Fruit fly (Drosophila melanogaster): ENCODE measurements around the gene Cdc16.

DNA sequence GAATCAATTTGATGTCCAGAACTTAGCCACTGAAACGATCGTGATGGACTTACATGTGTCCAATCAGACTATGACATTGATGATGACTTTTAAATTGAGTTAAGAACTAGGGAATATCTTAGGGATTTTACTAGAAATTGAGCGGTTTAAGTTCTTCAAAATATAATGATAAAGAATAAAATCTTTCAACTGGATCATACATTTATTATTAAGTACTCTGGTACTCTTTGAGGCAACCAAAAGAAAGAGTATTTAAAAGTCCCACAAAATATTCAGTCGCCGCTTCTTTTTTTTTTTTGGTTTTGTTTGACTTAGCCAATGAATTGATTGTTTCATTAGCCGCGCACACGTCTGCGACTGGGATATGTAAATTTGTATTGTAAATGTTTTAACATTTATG lies 29.1 kb downstream of the Cdc16 start:
- TF ChIP-seq CG32264 (GFP tag; optimal IDR thresholded peaks at IDR 0.05) (no peak), Rel (GFP tag; optimal IDR thresholded peaks at IDR 0.05) (no peak), Rel (tag; optimal IDR thresholded peaks at IDR 0.05) (no peak), Dfd (GFP tag; optimal IDR thresholded peaks at IDR 0.05) (no peak), psq (GFP tag; optimal IDR thresholded peaks at IDR 0.05) (no peak), usp (GFP tag; optimal IDR thresholded peaks at IDR 0.05) (no peak), lola (GFP tag; optimal IDR thresholded peaks at IDR 0.05) (no peak), fru (GFP tag; optimal IDR thresholded peaks at IDR 0.05) (no peak), br (GFP tag; optimal IDR thresholded peaks at IDR 0.05) (no peak)
